Worm (Caenorhabditis elegans): Measurements from ENCODE around the gene ins-7.

ce11 chrIV:9696513-9696912, 13.9 kb upstream of the ins-7 start:
- no peak for TF ChIP-seq snpc-4 (tag; optimal IDR thresholded peaks at IDR 0.05)
- TF ChIP-seq lin-13 (tag; optimal IDR thresholded peaks at IDR 0.05): no peak
- TF ChIP-seq nhr-237 (tag; optimal IDR thresholded peaks at IDR 0.05): no peak
- TF ChIP-seq unc-62 (GFP tag; optimal IDR thresholded peaks at IDR 0.05): no peak
- TF ChIP-seq nhr-2 (tag; optimal IDR thresholded peaks at IDR 0.05): no peak
- TF ChIP-seq lin-32 (GFP tag; optimal IDR thresholded peaks at IDR 0.05): no peak
- TF ChIP-seq nhr-28 (tag; optimal IDR thresholded peaks at IDR 0.05): no peak
- TF ChIP-seq ces-1 (GFP tag; optimal IDR thresholded peaks at IDR 0.05): no peak
- no peak for TF ChIP-seq nhr-12 (tag; optimal IDR thresholded peaks at IDR 0.05)
- no peak for TF ChIP-seq unc-39 (tag; optimal IDR thresholded peaks at IDR 0.05)
- TF ChIP-seq elt-3 (tag; optimal IDR thresholded peaks at IDR 0.05): no peak
- TF ChIP-seq pha-4 (tag; optimal IDR thresholded peaks at IDR 0.05): no peak
